Fruit fly (Drosophila melanogaster): ENCODE results near the gene mus312.
A peak's percentile ranks its signal among the peaks of the same experiment; 100 is the strongest.

mus312 gene

DNA sequence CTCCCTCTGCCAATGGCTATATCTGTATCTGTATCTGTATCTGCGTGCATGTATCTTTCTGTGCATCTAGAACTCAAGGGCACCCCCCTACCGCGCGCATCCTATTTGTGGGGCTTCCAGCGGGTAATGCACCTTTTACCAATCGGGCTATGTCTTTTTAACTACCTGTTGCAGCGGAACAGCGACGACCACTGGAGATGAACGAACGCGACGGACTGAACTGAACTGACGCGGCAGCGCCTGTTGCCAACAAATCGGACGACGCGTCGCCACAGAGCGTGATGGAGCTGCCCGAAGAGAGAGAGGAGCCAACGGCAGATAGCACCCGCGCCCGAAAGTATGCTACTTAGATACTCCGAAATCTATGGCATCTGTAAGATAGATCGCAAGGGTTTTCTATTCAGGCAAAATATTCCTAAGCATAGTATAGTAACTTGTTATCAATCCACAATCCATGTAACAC is 16.1 kb downstream of the mus312 start, which contains the start of gene Cln7 (continued):
- TF ChIP-seq Optix (GFP tag; IDR thresholded peaks at IDR 0.05) (peak; percentile 38; the same call in 1 of the 3 replicates), NC2α (GFP tag; optimal IDR thresholded peaks at IDR 0.05) (no peak), HmgD (GFP tag; optimal IDR thresholded peaks at IDR 0.05) (peak; percentile 32), CG13123 (GFP tag; optimal IDR thresholded peaks at IDR 0.05) (no peak), Ravus (GFP tag; IDR thresholded peaks at IDR 0.05) (no peak), her (GFP tag; optimal IDR thresholded peaks at IDR 0.05) (no peak), CG6272 (GFP tag; IDR thresholded peaks at IDR 0.05) (0 out of 2 replicates have a peak, but pooled peaks have one; percentile 10), zen2 (GFP tag; IDR thresholded peaks at IDR 0.05; ENCODE audit: partially characterized antibody) (no peak), CG5245 (GFP tag; optimal IDR thresholded peaks at IDR 0.05) (no peak), CG17328 (GFP tag; IDR thresholded peaks at IDR 0.05) (no peak), HLH54F (GFP tag; optimal IDR thresholded peaks at IDR 0.05) (no peak), gem (tag; optimal IDR thresholded peaks at IDR 0.05) (no peak), CG13894 (tag; optimal IDR thresholded peaks at IDR 0.05) (peak; percentile 64), CG3281 (GFP tag; optimal IDR thresholded peaks at IDR 0.05) (peak; percentile 64), CG10431 (GFP tag; optimal IDR thresholded peaks at IDR 0.05) (peak; percentile 21), dan (GFP tag; IDR thresholded peaks at IDR 0.05) (no peak), CG2889 (GFP tag; IDR thresholded peaks at IDR 0.05) (no peak)

DNA sequence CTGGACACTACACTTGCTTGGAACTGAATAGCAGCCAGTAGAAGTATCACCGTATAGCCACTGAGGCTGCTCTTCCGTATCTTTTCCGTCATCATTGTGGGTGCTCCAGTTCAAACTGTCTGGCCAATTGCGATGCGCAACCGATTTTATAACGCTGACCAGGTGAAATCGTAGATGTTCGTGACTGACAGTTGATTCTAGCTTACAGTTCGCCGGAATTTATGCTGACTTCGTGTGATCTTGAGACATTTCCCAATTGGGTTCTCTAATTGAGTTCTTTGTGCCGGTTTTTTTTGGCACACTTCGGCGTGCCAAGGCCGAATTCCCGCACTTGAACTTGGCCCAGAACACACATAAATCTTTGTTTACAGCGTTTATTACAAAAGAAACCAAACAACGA is 18.0 kb downstream of the mus312 start, which contains the start of gene CG14834:
Gene CG14834, minus strand, starts transcription at position 173 of the 400 bp plus-strand sequence.
- TF ChIP-seq hb (GFP tag; IDR thresholded peaks at IDR 0.05; ENCODE audit: partially characterized antibody) = no peak
- TF ChIP-seq NK7.1 (GFP tag; optimal IDR thresholded peaks at IDR 0.05) = no peak
- TF ChIP-seq eve (GFP tag; optimal IDR thresholded peaks at IDR 0.05) = no peak
- TF ChIP-seq CG2202 (tag; optimal IDR thresholded peaks at IDR 0.05) = no peak
- no peak for TF ChIP-seq CG9817 (tag; optimal IDR thresholded peaks at IDR 0.05)
- TF ChIP-seq CHES-1-like (GFP tag; optimal IDR thresholded peaks at IDR 0.05) = no peak
- TF ChIP-seq CG11085 (GFP tag; IDR thresholded peaks at IDR 0.05) = no peak
- no peak for TF ChIP-seq grau (tag; optimal IDR thresholded peaks at IDR 0.05)
- TF ChIP-seq unpg (GFP tag; optimal IDR thresholded peaks at IDR 0.05) = no peak

DNA sequence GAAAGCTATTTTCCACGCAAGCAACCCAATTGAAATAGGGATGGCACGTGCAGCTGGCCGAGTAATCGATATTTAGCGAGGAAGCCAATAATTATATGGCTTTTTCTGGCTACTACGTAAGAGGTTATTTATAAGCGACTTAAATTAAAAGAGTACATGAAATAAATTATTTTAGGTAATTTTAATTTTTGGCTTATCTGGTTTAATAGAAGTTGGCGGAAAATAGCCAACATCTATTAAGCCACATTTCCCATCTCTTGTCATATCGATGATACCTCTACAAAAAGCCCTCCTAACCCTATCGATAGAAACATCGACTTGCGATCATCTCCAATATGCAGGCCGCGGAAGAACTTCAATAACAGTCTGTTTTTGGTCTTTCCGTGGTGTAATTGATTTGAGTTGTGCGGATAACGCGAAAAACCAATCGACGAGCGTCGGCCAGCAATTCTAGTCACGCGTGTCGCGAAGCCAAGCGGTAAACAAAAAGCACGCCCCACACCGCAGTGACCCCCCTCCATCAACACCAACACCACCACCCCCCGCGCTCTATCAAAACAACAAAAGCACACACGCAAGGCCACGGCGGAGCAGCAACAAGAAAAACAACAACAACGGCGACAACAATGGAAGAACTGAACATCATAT is 19.2 kb downstream of the mus312 start, which contains the start of the genes Srp19 and qm:
Gene Srp19, minus strand, starts transcription at position 51 of the 648 bp plus-strand sequence.
Gene qm, plus strand, starts transcription at position 330 of the 648 bp plus-strand sequence.
- no peak for TF ChIP-seq ap (GFP tag; IDR thresholded peaks at IDR 0.05)
- 0 out of 3 replicates have a peak, but pooled peaks have one; percentile 11 for TF ChIP-seq ase (GFP tag; IDR thresholded peaks at IDR 0.05)
- TF ChIP-seq ci (GFP tag; IDR thresholded peaks at IDR 0.05) = no peak; the same call in 2 of the 3 replicates
- peak; percentile 37 for TF ChIP-seq gcm (GFP tag; optimal IDR thresholded peaks at IDR 0.05)
- TF ChIP-seq CG33557 (GFP tag; optimal IDR thresholded peaks at IDR 0.05) = peak; percentile 22
- no peak for TF ChIP-seq CG3407 (GFP tag; optimal IDR thresholded peaks at IDR 0.05)
- no peak for TF ChIP-seq lov (optimal IDR thresholded peaks at IDR 0.05)
- TF ChIP-seq lov (GFP tag; IDR thresholded peaks at IDR 0.05) = no peak
- peak; percentile 88 for TF ChIP-seq Aef1 (GFP tag; IDR thresholded peaks at IDR 0.05)
- peak; percentile 5 for TF ChIP-seq CG1647 (GFP tag; optimal IDR thresholded peaks at IDR 0.05)
- TF ChIP-seq sisA (GFP tag; IDR thresholded peaks at IDR 0.05) = peak; percentile 46; the same call in 1 of the 2 replicates
- peak; percentile 27 for TF ChIP-seq CG10979 (tag; optimal IDR thresholded peaks at IDR 0.05)
- peak; percentile 35 for TF ChIP-seq zen (tag; optimal IDR thresholded peaks at IDR 0.05)
- peak; percentile 11; the same call in 1 of the 3 replicates for TF ChIP-seq B-H1 (GFP tag; IDR thresholded peaks at IDR 0.05)
- peak; percentile 37 for TF ChIP-seq CG12104 (GFP tag; optimal IDR thresholded peaks at IDR 0.05)
- TF ChIP-seq hth (optimal IDR thresholded peaks at IDR 0.05) = no peak
- TF ChIP-seq sd (tag; optimal IDR thresholded peaks at IDR 0.05) = peak; percentile 33
- peak; percentile 51 for TF ChIP-seq CG7839 (tag; optimal IDR thresholded peaks at IDR 0.05)
- peak; percentile 77 for TF ChIP-seq Side (GFP tag; optimal IDR thresholded peaks at IDR 0.05)
- TF ChIP-seq pnt (GFP tag; optimal IDR thresholded peaks at IDR 0.05) = peak; percentile 61
- TF ChIP-seq ash1 (GFP tag; optimal IDR thresholded peaks at IDR 0.05) = no peak
- peak; percentile 46 for TF ChIP-seq CG15601 (tag; optimal IDR thresholded peaks at IDR 0.05)
- peak; percentile 31 for TF ChIP-seq CG13775 (GFP tag; optimal IDR thresholded peaks at IDR 0.05)

Data from whole organism, embryonic.